Fruit fly (Drosophila melanogaster): ENCODE data around the gene AP-1gamma.

The AP-1gamma gene

DNA sequence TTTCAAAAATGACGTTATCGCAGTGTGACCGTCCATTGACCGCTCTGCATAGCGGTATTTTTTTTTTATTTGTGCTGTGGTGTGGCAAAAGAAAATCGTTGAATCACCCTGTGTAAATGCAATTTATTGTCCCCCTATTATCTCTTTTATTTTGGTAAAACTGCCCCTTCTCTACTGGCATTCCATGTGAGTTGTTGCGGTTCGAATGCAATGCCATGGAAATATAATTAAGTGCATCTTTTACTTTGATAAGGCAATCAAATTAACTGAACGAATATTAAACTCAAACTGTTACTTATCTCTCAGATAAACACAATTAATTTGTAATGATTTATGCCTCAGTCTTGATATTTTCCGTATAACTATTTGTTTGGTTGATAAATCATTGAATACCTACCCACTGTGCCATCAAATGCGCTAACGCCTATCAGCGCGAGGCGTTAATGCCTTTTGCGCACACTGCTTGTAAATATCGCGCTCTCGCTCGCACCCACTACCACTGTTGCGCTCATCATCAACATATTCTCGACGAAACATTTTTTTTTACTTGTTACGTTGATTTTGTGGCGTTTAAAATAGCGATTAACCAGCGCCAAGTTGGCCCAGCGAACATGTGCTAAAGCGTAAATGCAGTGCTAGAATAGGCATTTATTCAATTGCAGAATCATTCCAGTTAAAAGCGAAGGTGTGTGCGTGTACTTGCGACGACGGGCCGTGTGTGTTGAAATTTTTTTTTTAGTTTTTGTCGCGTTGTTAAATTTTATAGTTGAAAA is 767 bp downstream of the AP-1gamma start:
- TF ChIP-seq Jra (GFP tag; optimal IDR thresholded peaks at IDR 0.05) (no peak), OdsH (GFP tag; optimal IDR thresholded peaks at IDR 0.05) (peak; percentile 28), dl (GFP tag; optimal IDR thresholded peaks at IDR 0.05; ENCODE audit: insufficient read depth in 1 of 2, partially characterized antibody in 2 of 2) (no peak), lola (GFP tag; optimal IDR thresholded peaks at IDR 0.05) (no peak), tai (GFP tag; optimal IDR thresholded peaks at IDR 0.05) (no peak), HLH106 (tag; optimal IDR thresholded peaks at IDR 0.05) (peak; percentile 58), dmrt93B (GFP tag; optimal IDR thresholded peaks at IDR 0.05) (no peak), br (GFP tag; optimal IDR thresholded peaks at IDR 0.05) (no peak), jim (GFP tag; optimal IDR thresholded peaks at IDR 0.05) (no peak), ey (GFP tag; optimal IDR thresholded peaks at IDR 0.05) (peak; percentile 25), usp (GFP tag; optimal IDR thresholded peaks at IDR 0.05) (no peak), Dfd (GFP tag; optimal IDR thresholded peaks at IDR 0.05) (no peak), CG9705 (GFP tag; optimal IDR thresholded peaks at IDR 0.05) (peak; percentile 8), GATAd (GFP tag; optimal IDR thresholded peaks at IDR 0.05) (no peak), Hnf4 (GFP tag; optimal IDR thresholded peaks at IDR 0.05) (no peak), sage (GFP tag; optimal IDR thresholded peaks at IDR 0.05) (no peak), rgr (GFP tag; optimal IDR thresholded peaks at IDR 0.05) (peak; percentile 21), h (GFP tag; optimal IDR thresholded peaks at IDR 0.05) (peak; percentile 7), CrebA (GFP tag; optimal IDR thresholded peaks at IDR 0.05; ENCODE audit: borderline replicate concordance) (no peak), pan (optimal IDR thresholded peaks at IDR 0.05) (no peak), Hr83 (GFP tag; optimal IDR thresholded peaks at IDR 0.05; ENCODE audit: poor library complexity, severe bottlenecking) (peak; percentile 17), Sp1 (GFP tag; optimal IDR thresholded peaks at IDR 0.05) (peak; percentile 19), sv (GFP tag; optimal IDR thresholded peaks at IDR 0.05) (no peak), woc (GFP tag; optimal IDR thresholded peaks at IDR 0.05) (peak; percentile 68), Myc (optimal IDR thresholded peaks at IDR 0.05) (no peak), Dif (GFP tag; optimal IDR thresholded peaks at IDR 0.05; ENCODE audit: partially characterized antibody) (no peak), psq (GFP tag; optimal IDR thresholded peaks at IDR 0.05) (peak; percentile 21), CG32264 (GFP tag; optimal IDR thresholded peaks at IDR 0.05) (no peak), Mio (GFP tag; optimal IDR thresholded peaks at IDR 0.05) (no peak), Rel (GFP tag; optimal IDR thresholded peaks at IDR 0.05) (no peak), Rel (tag; optimal IDR thresholded peaks at IDR 0.05) (no peak), fru (GFP tag; optimal IDR thresholded peaks at IDR 0.05) (peak; percentile 29), Abd-B (GFP tag; optimal IDR thresholded peaks at IDR 0.05) (no peak), foxo (GFP tag; optimal IDR thresholded peaks at IDR 0.05) (peak in 1 of 2 experiments; percentile 37), Vsx2 (GFP tag; optimal IDR thresholded peaks at IDR 0.05; ENCODE audit: partially characterized antibody) (no peak)

DNA sequence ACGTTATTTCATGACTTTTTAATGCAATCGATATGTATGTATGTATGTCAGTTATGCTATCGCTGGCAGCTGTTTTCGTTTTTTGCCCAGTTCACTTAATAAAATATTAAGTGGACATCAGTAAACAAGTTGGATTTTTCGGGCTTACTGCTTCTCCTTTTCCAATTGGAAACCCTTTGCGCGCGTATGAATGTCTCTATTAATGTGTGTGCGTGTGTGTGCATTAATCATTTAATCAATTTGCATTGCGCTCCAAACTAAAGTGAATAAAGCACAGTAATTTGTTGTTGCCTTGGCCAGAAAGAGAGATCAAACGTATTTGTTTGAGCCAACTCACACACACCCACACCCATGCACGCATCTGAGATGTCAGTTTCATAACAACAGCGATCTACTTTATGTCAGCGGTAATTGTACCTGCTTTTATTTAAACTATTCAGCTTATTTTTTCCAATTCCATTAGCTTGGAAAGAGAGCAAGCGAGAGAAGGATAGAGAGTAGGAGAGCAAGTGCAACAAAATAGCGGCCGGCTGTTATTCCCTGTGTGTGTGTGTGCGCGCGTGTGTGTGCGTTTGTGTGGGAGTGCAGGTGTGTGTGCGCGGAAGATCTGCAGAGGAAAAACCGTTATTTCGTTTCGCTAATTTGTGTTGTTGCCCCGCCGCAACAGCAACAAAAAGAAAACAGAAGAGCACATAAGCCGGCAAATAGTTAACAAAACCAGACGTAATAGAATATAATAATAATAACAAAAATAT is 1.8 kb downstream of the AP-1gamma start:
- TF ChIP-seq tai (GFP tag; optimal IDR thresholded peaks at IDR 0.05), result no peak
- peak; percentile 85 for TF ChIP-seq Dfd (GFP tag; optimal IDR thresholded peaks at IDR 0.05)
- TF ChIP-seq brk (GFP tag; optimal IDR thresholded peaks at IDR 0.05), result no peak
- TF ChIP-seq dl (GFP tag; optimal IDR thresholded peaks at IDR 0.05; ENCODE audit: insufficient read depth in 1 of 2, partially characterized antibody in 2 of 2), result no peak
- TF ChIP-seq Hr78 (GFP tag; optimal IDR thresholded peaks at IDR 0.05), result no peak

DNA sequence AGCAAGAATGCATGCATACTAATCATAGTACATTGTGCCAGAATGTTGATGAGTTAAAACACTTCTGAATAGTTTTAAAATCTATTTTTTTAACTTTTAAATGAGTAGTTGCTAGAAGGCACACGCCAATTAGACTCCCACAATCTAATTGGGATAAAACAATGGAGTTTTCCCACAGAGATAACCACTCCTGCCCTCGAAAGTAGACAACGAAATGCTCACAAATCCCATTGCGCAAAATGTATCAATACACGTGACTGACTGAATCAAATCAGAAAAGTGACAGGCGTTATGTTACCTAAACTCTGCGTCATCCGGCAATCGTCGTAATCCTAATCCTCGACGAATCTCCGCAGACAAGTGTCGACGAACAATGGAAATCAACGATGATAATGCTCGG is 9.3 kb downstream of the AP-1gamma start:
- no peak for TF ChIP-seq Dfd (GFP tag; optimal IDR thresholded peaks at IDR 0.05)
- TF ChIP-seq dl (GFP tag; optimal IDR thresholded peaks at IDR 0.05; ENCODE audit: insufficient read depth in 1 of 2, partially characterized antibody in 2 of 2), result no peak
- TF ChIP-seq CG9705 (GFP tag; optimal IDR thresholded peaks at IDR 0.05), result no peak
- TF ChIP-seq tai (GFP tag; optimal IDR thresholded peaks at IDR 0.05), result no peak
- no peak for TF ChIP-seq Hnf4 (GFP tag; optimal IDR thresholded peaks at IDR 0.05)
- TF ChIP-seq Hr78 (GFP tag; optimal IDR thresholded peaks at IDR 0.05), result no peak
- TF ChIP-seq Hr83 (GFP tag; optimal IDR thresholded peaks at IDR 0.05; ENCODE audit: poor library complexity, severe bottlenecking), result no peak
- TF ChIP-seq Abd-B (GFP tag; optimal IDR thresholded peaks at IDR 0.05), result no peak
- TF ChIP-seq Vsx2 (GFP tag; optimal IDR thresholded peaks at IDR 0.05; ENCODE audit: partially characterized antibody), result no peak

Measured in whole organism, wandering third instar larva.